Worm (Caenorhabditis elegans): Measurements from ENCODE around the gene srh-92.

DNA sequence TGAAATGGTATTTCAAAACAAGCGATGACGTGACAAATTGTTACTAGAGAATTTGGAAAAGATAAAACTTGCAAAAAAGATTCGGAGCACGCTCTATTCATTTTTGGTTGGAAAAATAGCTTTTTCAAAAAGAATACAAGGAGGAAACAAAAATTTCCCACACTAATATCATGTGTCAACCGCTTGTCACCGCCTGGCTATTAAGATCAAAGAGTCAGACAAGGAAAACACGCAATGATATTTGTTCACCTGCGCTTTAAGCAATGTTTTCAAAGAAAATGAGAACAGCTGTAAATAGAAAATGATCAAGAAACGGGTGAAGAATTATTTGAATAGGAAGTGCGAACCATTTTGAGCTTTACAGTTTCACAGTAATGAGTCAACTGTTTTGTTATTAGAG, 16.0 kb upstream of the srh-92 start, which contains the start of gene srh-125:
- TF ChIP-seq mdl-1 (tag; optimal IDR thresholded peaks at IDR 0.05) (no peak), nhr-237 (tag; optimal IDR thresholded peaks at IDR 0.05) (no peak), nhr-12 (tag; optimal IDR thresholded peaks at IDR 0.05) (no peak), nhr-76 (tag; optimal IDR thresholded peaks at IDR 0.05) (no peak), lin-39 (tag; optimal IDR thresholded peaks at IDR 0.05) (no peak), elt-2 (tag; optimal IDR thresholded peaks at IDR 0.05) (no peak), nhr-11 (tag; optimal IDR thresholded peaks at IDR 0.05) (no peak), rnt-1 (tag; optimal IDR thresholded peaks at IDR 0.05) (no peak), zag-1 (tag; optimal IDR thresholded peaks at IDR 0.05) (no peak), dsc-1 (tag; optimal IDR thresholded peaks at IDR 0.05) (no peak), nhr-77 (tag; optimal IDR thresholded peaks at IDR 0.05) (no peak), lin-35 (GFP tag; optimal IDR thresholded peaks at IDR 0.05) (no peak), lsy-2 (tag; optimal IDR thresholded peaks at IDR 0.05) (no peak), elt-3 (tag; optimal IDR thresholded peaks at IDR 0.05) (no peak)
